Fruit fly (Drosophila melanogaster) Kc167 (cell line): ENCODE data around the gene Rgl.

Experiments used
- Myc ChIP-seq: fragments of >200 bp; optimal IDR thresholded peaks from 2 replicates; lab custom pipeline; 2017; ENCODE audit warnings: missing external identifiers
- Sin3A ChIP-seq: fragments of >200 bp; optimal IDR thresholded peaks from 2 replicates; lab custom pipeline; 2018; ENCODE audit warnings: missing external identifiers
- h ChIP-seq: fragments of >200 bp; optimal IDR thresholded peaks from 3 replicates; lab custom pipeline; 2018; ENCODE audit warnings: missing external identifiers
- insv ChIP-seq: fragments of >200 bp; optimal IDR thresholded peaks from 3 replicates; lab custom pipeline; 2018; ENCODE audit warnings: missing external identifiers
- psq ChIP-seq: fragments of >200 bp; optimal IDR thresholded peaks from 2 replicates; lab custom pipeline; 2017; ENCODE audit warnings: missing external identifiers
- ttk ChIP-seq: sonication (Bioruptor generic); optimal IDR thresholded peaks from 2 replicates; lab custom pipeline; 2017; ENCODE audit warnings: missing external identifiers

The Rgl gene

dm6 chr3L:13882532-13882931 lies 42.6 kb downstream of the Rgl start:
- no peak for TF ChIP-seq ttk (lab: Kevin White, UChicago)
- no peak for TF ChIP-seq psq (lab: Kevin White, UChicago)
- TF ChIP-seq insv (lab: Kevin White, UChicago): no peak
- no peak for TF ChIP-seq h (lab: Kevin White, UChicago)
- no peak for TF ChIP-seq Myc
- no peak for TF ChIP-seq Sin3A

dm6 chr3L:13881555-13881954 lies 43.6 kb downstream of the Rgl start:
- TF ChIP-seq ttk (lab: Kevin White, UChicago): no peak
- TF ChIP-seq h (lab: Kevin White, UChicago): no peak
- TF ChIP-seq insv (lab: Kevin White, UChicago): no peak
- no peak for TF ChIP-seq psq (lab: Kevin White, UChicago)

- TF ChIP-seq Sin3A (no peak), h (lab: Kevin White, UChicago) (no peak), Myc (no peak), insv (lab: Kevin White, UChicago) (no peak), psq (lab: Kevin White, UChicago) (no peak), ttk (lab: Kevin White, UChicago) (no peak)
Measured at dm6 chr3L:13878729-13879128, 46.4 kb downstream of the Rgl start, which contains the start of gene CG13737. TSS of gene CG13737 (plus strand) at chr3L:13878994.

DNA sequence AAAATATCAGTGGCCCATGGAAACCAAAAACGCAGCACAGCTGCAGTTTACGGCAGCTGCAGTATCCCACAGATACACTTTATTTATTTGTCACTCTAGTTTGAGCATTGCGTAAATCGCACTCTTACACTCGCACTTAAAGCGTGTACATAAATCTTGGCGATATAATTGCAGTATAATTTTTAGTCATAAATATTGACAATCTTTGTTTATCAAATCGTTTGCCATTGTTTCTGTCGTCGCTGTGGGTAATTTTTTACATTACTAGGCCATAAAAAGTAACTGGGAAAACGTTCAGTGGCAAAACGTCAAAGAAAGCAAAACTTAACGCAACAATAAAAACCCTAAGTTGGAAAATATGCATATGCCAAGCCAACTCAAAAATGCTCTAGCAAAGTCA lies 47.2 kb downstream of the Rgl start:
- TF ChIP-seq insv (lab: Kevin White, UChicago) (no peak), ttk (lab: Kevin White, UChicago) (no peak), h (lab: Kevin White, UChicago) (no peak), Myc (no peak), psq (lab: Kevin White, UChicago) (no peak), Sin3A (no peak)

DNA sequence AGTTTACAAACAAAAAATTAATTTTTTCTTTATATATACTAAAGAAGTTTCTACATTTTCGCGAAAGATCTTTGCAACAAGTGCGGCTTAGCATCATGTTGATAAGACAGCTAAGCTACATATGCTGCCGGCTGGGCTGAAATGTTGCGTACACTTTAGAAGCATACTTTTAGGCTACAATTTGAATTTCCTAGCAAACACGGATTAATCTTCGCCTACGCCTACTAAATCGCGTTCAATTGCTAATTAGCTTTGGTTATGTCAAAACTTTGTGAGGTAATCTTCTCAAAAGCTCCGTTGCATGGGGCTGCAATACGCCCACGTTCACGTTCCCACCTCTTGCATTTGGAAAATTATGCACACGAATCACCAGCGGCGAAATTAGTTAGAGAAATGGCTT lies 48.2 kb downstream of the Rgl start:
- no peak for TF ChIP-seq psq (lab: Kevin White, UChicago)
- TF ChIP-seq insv (lab: Kevin White, UChicago): no peak
- no peak for TF ChIP-seq ttk (lab: Kevin White, UChicago)
- TF ChIP-seq h (lab: Kevin White, UChicago): no peak
- TF ChIP-seq Sin3A: no peak
- TF ChIP-seq Myc: no peak

DNA sequence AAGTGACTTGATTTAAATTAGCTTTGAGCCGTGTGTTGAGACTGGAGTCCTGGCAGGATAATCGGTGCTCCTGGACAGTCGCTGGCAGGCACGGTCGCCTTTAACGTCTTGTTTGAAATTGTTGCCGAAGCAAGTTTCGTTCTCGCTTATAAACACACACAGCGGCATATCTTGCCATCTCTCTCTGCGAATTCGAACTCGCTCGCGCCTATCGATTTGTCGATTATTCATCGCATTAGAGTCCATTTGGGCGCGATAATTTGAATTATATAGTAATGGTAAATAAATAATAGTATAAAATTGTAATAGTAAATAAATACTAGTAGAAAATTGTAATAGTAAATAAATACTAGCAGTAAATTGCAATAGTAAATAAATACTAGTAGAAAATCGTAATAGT lies 58.4 kb downstream of the Rgl start, which contains the start of gene CG8745:
Gene CG8745 (minus strand): TSS at position 126 of the 400 bp plus-strand sequence.
- TF ChIP-seq ttk (lab: Kevin White, UChicago): no peak
- no peak for TF ChIP-seq insv (lab: Kevin White, UChicago)
- TF ChIP-seq Sin3A: no peak
- TF ChIP-seq psq (lab: Kevin White, UChicago): no peak
- TF ChIP-seq h (lab: Kevin White, UChicago): no peak

- TF ChIP-seq insv (lab: Kevin White, UChicago): no peak
- TF ChIP-seq ttk (lab: Kevin White, UChicago): no peak
- no peak for TF ChIP-seq Myc
- no peak for TF ChIP-seq psq (lab: Kevin White, UChicago)
- TF ChIP-seq h (lab: Kevin White, UChicago): no peak
- no peak for TF ChIP-seq Sin3A
Measured at dm6 chr3L:13866270-13866669, 58.9 kb downstream of the Rgl start.

DNA sequence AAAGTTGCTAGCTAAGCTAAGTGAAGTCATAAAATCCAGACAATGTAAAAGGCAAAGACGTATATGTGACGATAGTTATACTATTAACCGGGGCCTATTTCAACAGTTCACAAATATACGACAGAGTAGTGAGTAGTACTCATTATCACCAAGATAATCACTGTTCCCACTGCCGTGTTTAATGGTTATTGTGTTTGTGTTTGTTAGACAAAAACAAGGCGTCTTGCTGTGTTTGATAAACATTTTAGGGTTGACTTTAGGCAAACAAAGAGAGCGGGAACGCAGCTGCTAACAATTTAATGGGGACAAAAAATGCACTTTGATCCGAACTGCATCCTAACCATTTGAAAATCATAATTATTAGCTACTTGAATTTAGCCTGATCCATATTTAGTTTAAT lies 59.7 kb downstream of the Rgl start:
- TF ChIP-seq Sin3A (no peak), insv (lab: Kevin White, UChicago) (no peak), Myc (no peak), ttk (lab: Kevin White, UChicago) (no peak), psq (lab: Kevin White, UChicago) (no peak), h (lab: Kevin White, UChicago) (no peak)

dm6 chr3L:13864568-13864967 lies 60.6 kb downstream of the Rgl start:
- no peak for TF ChIP-seq psq (lab: Kevin White, UChicago)
- TF ChIP-seq Sin3A: no peak
- no peak for TF ChIP-seq h (lab: Kevin White, UChicago)
- no peak for TF ChIP-seq ttk (lab: Kevin White, UChicago)

DNA sequence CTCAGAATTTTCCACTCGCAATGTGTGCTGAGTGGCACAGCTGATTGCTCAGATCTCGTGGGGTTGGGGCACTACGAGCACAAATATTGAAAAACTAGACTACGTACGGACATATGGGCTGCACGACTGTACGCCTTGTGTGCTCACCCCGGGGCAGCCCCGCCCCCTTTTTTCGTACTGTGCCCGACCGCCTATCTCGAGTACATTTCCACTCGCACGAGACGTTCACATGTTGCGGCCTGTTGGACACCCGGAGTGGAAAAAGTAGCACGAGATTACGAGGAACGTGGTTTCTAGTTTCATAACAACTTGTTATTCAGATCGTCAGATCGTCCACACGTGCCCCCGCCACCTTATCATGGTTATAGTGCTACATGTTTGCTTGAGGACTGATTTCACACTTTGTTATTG lies 61.8 kb downstream of the Rgl start:
- TF ChIP-seq insv (lab: Kevin White, UChicago) (no peak), h (lab: Kevin White, UChicago) (no peak), Sin3A (no peak), ttk (lab: Kevin White, UChicago) (no peak), psq (lab: Kevin White, UChicago) (no peak), Myc (no peak)

- TF ChIP-seq psq (lab: Kevin White, UChicago): no peak
- no peak for TF ChIP-seq Myc
- TF ChIP-seq Sin3A: no peak
- no peak for TF ChIP-seq insv (lab: Kevin White, UChicago)
- TF ChIP-seq ttk (lab: Kevin White, UChicago): no peak
- TF ChIP-seq h (lab: Kevin White, UChicago): no peak
Measured at dm6 chr3L:13862403-13862802, 62.7 kb downstream of the Rgl start.

DNA sequence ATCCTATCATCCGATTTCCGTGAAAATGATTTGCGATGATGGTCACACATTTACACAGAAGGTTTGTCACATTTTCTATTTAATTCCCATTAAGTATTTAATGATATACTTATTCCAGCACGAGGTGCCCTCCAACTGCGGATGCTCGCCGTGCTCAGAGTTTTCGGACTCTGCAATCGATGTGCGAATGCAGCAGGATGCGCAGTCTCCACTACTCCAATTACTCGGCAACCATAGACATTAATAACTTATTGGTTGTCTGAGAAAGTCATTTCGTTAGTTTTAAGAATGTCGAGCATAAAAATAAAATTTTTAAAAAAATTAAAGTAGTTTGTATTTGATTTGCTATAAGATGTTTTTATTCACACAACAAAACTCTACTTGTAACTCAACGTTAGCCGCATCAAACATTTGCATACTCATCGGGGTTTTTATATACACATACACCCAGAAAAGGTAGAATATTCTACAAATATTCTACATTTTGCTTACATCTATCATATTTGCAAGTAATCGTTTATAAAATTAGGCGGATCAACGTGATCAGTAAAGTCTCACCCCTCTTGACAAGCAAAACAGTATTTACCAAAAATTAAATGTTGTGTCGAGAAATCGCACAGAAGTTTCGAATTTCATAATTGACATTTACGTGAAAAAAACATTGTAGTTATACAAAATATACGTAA lies 65.3 kb downstream of the Rgl start:
- no peak for TF ChIP-seq ttk (lab: Kevin White, UChicago)
- TF ChIP-seq Myc: no peak
- no peak for TF ChIP-seq Sin3A
